Worm (Caenorhabditis elegans) whole organism, young adult: ENCODE results near the gene sre-52.
A peak's percentile ranks its signal among the peaks of the same experiment; 100 is the strongest.

Experiments
- D2030.7 ChIP-seq: fragments of 200-800 bp; sonication (Bioruptor generic); IDR thresholded peaks from 2 replicates; pipeline ENCODE4 v1.3.6; 2022; ENCODE audit warnings: missing genetic modification reagents, missing genetic modification characterization, missing compliant biosample characterization
- F23B12.7 ChIP-seq: sonication (generic microtip); optimal IDR thresholded peaks from 2 replicates; lab custom pipeline; 2017; ENCODE audit warnings: missing genetic modification characterization, mild to moderate bottlenecking, missing compliant biosample characterization, antibody characterized with exemption, moderate library complexity; ENCODE audit not compliant: insufficient read depth
- F39B2.1 ChIP-seq: fragments of 200-800 bp; sonication (Bioruptor generic); IDR thresholded peaks from 2 replicates; pipeline ENCODE4 v1.3.6; 2022; ENCODE audit warnings: missing genetic modification reagents, missing genetic modification characterization, missing compliant biosample characterization
- F49E8.2 ChIP-seq: sonication (generic microtip); optimal IDR thresholded peaks from 3 replicates; lab custom pipeline; 2017; ENCODE audit warnings: missing genetic modification characterization, mild to moderate bottlenecking, missing compliant biosample characterization, antibody characterized with exemption, moderate library complexity; ENCODE audit not compliant: insufficient read depth
- T07F8.4 ChIP-seq: sonication (generic microtip); optimal IDR thresholded peaks from 2 replicates; lab custom pipeline; 2016; ENCODE audit warnings: mild to moderate bottlenecking, missing genetic modification characterization, moderate library complexity, missing compliant biosample characterization
- T26A5.8 ChIP-seq: sonication (generic microtip); optimal IDR thresholded peaks from 2 replicates; lab custom pipeline; 2016; ENCODE audit warnings: missing genetic modification characterization, missing compliant biosample characterization
- Y56A3A.18 ChIP-seq: fragments of 200-800 bp; sonication (Bioruptor generic); IDR thresholded peaks from 2 replicates; pipeline ENCODE4 v1.3.6; 2022; ENCODE audit warnings: missing genetic modification reagents, missing genetic modification characterization, missing compliant biosample characterization
- ZK185.1 ChIP-seq: sonication (generic microtip); optimal IDR thresholded peaks from 2 replicates; lab custom pipeline; 2016; ENCODE audit warnings: mild to moderate bottlenecking, missing genetic modification characterization, missing compliant biosample characterization; ENCODE audit not compliant: poor library complexity, severe bottlenecking
- akir-1 ChIP-seq: fragments of 200-800 bp; sonication (Bioruptor generic); optimal IDR thresholded peaks from 2 replicates; lab custom pipeline; 2018; ENCODE audit warnings: mild to moderate bottlenecking, missing genetic modification characterization, moderate library complexity, missing compliant biosample characterization
- atf-7 ChIP-seq: sonication (generic microtip); optimal IDR thresholded peaks from 2 replicates; lab custom pipeline; 2017; ENCODE audit warnings: mild to moderate bottlenecking, missing genetic modification characterization, missing compliant biosample characterization
- athp-1 ChIP-seq: sonication (generic microtip); optimal IDR thresholded peaks from 2 replicates; lab custom pipeline; 2017; ENCODE audit warnings: mild to moderate bottlenecking, missing genetic modification characterization, missing compliant biosample characterization
- attf-3 ChIP-seq: fragments of 200-800 bp; sonication (Bioruptor generic); conservative IDR thresholded peaks from 2 replicates; pipeline ENCODE4 v1.3.6; 2022; ENCODE audit warnings: missing genetic modification reagents, missing genetic modification characterization, missing compliant biosample characterization
- attf-6 ChIP-seq: fragments of 200-800 bp; sonication (Bioruptor generic); IDR thresholded peaks from 2 replicates; pipeline ENCODE4 v1.3.6; 2022; ENCODE audit warnings: missing genetic modification reagents, missing genetic modification characterization, missing compliant biosample characterization
- cebp-2 ChIP-seq: fragments of 200-800 bp; sonication (Bioruptor generic); IDR thresholded peaks from 2 replicates; pipeline ENCODE4 v1.3.6; 2022; ENCODE audit warnings: missing genetic modification characterization, missing compliant biosample characterization
- ceh-100 ChIP-seq: fragments of 200-800 bp; sonication (Bioruptor generic); IDR thresholded peaks from 2 replicates; pipeline ENCODE4 v1.3.6; 2022; ENCODE audit warnings: missing genetic modification reagents, missing genetic modification characterization, missing compliant biosample characterization
- ceh-27 ChIP-seq: fragments of 200-800 bp; sonication (Bioruptor generic); optimal IDR thresholded peaks from 2 replicates; lab custom pipeline; 2018; ENCODE audit warnings: mild to moderate bottlenecking, missing genetic modification characterization, moderate library complexity, missing compliant biosample characterization
- chd-7 ChIP-seq: sonication (generic microtip); optimal IDR thresholded peaks from 2 replicates; lab custom pipeline; 2016; ENCODE audit warnings: mild to moderate bottlenecking, missing genetic modification characterization, moderate library complexity, missing compliant biosample characterization
- efl-1 ChIP-seq: fragments of 150-350 bp; optimal IDR thresholded peaks from 2 replicates; lab custom pipeline; 2014; ENCODE audit warnings: missing biosample characterization, missing genetic modification reagents, missing genetic modification characterization
- ekl-4 ChIP-seq: fragments of 200-800 bp; sonication (Bioruptor generic); IDR thresholded peaks from 2 replicates; pipeline ENCODE4 v1.3.6; 2022; ENCODE audit warnings: missing genetic modification reagents, missing genetic modification characterization, missing compliant biosample characterization
- fkh-3 ChIP-seq: sonication (generic microtip); optimal IDR thresholded peaks from 2 replicates; lab custom pipeline; 2016; ENCODE audit warnings: mild to moderate bottlenecking, missing genetic modification characterization, missing compliant biosample characterization
- gei-17 ChIP-seq: fragments of 200-800 bp; sonication (Bioruptor generic); optimal IDR thresholded peaks from 2 replicates; lab custom pipeline; 2018; ENCODE audit warnings: mild to moderate bottlenecking, missing genetic modification characterization, missing compliant biosample characterization
- hlh-26 ChIP-seq: fragments of 200-800 bp; sonication (Bioruptor generic); conservative IDR thresholded peaks from 2 replicates; pipeline ENCODE4 v1.3.6; 2022; ENCODE audit warnings: missing genetic modification reagents, missing genetic modification characterization, missing compliant biosample characterization
- hmg-1.2 ChIP-seq: fragments of 200-800 bp; sonication (Bioruptor generic); IDR thresholded peaks from 2 replicates; pipeline ENCODE4 v1.3.6; 2022; ENCODE audit warnings: missing genetic modification reagents, missing genetic modification characterization, missing compliant biosample characterization
- let-607 ChIP-seq, 2 experiments: fragments of 200-800 bp in 1 of 2; sonication (Bioruptor generic) in 1 of 2; sonication (generic microtip) in 1 of 2; optimal IDR thresholded peaks; 2 replicates each; lab custom pipeline; 2016 to 2018; ENCODE audit warnings: mild to moderate bottlenecking in 2 of 2, missing compliant biosample characterization in 2 of 2, missing genetic modification characterization in 2 of 2, moderate library complexity in 2 of 2, missing genotype in 1 of 2
- lin-26 ChIP-seq: fragments of 200-800 bp; sonication (Bioruptor generic); IDR thresholded peaks from 2 replicates; pipeline ENCODE4 v1.3.6; 2022; ENCODE audit warnings: missing genetic modification reagents, missing genetic modification characterization, missing compliant biosample characterization
- lin-35 ChIP-seq, 3 experiments: fragments of 150-350 bp in 2 of 3; sonication (generic microtip) in 1 of 3; optimal IDR thresholded peaks; 2 replicates each; lab custom pipeline; 2014 to 2018; ENCODE audit warnings: missing biosample characterization in 3 of 3, missing genetic modification characterization in 3 of 3, missing genetic modification reagents in 3 of 3
- lsy-27 ChIP-seq: sonication (generic microtip); optimal IDR thresholded peaks from 2 replicates; lab custom pipeline; 2017; ENCODE audit warnings: missing genetic modification characterization, mild to moderate bottlenecking, missing compliant biosample characterization, antibody characterized with exemption, missing genotype, borderline replicate concordance; ENCODE audit not compliant: insufficient read depth
- mel-28 ChIP-seq: sonication (generic microtip); optimal IDR thresholded peaks from 2 replicates; lab custom pipeline; 2016; ENCODE audit warnings: borderline replicate concordance, mild to moderate bottlenecking, missing genetic modification characterization, missing compliant biosample characterization
- pha-4 ChIP-seq: fragments of 150-350 bp; sonication (generic microtip); optimal IDR thresholded peaks from 2 replicates; lab custom pipeline; 2014; ENCODE audit warnings: missing biosample characterization, missing genetic modification reagents, missing genetic modification characterization
- repo-1 ChIP-seq: sonication (generic microtip); optimal IDR thresholded peaks from 2 replicates; lab custom pipeline; 2017; ENCODE audit warnings: mild to moderate bottlenecking, missing genetic modification characterization, missing compliant biosample characterization
- sea-2 ChIP-seq: fragments of 200-800 bp; sonication (Bioruptor generic); IDR thresholded peaks from 2 replicates; pipeline ENCODE4 v1.3.6; 2022; ENCODE audit warnings: missing genetic modification characterization, missing compliant biosample characterization
- snpc-1.3 ChIP-seq: sonication (generic microtip); optimal IDR thresholded peaks from 2 replicates; lab custom pipeline; 2017; ENCODE audit warnings: missing genetic modification characterization, mild to moderate bottlenecking, missing compliant biosample characterization, antibody characterized with exemption, moderate library complexity, missing genotype, missing genetic modification reagents; ENCODE audit not compliant: insufficient read depth
- sptf-2 ChIP-seq: fragments of 200-800 bp; sonication (Bioruptor generic); optimal IDR thresholded peaks from 2 replicates; lab custom pipeline; 2018; ENCODE audit warnings: mild to moderate bottlenecking, missing genetic modification characterization, missing compliant biosample characterization
- tbp1 ChIP-seq: fragments of 200-800 bp; sonication (Bioruptor generic); optimal IDR thresholded peaks from 2 replicates; lab custom pipeline; 2018; ENCODE audit warnings: mild to moderate bottlenecking, missing genetic modification characterization, missing compliant biosample characterization
- zfh-2 ChIP-seq: fragments of 200-800 bp; sonication (Bioruptor generic); conservative IDR thresholded peaks from 2 replicates; pipeline ENCODE4 v1.3.6; 2022; ENCODE audit warnings: missing genetic modification reagents, missing genetic modification characterization, missing compliant biosample characterization
- ztf-22 ChIP-seq: fragments of 200-800 bp; sonication (Bioruptor generic); optimal IDR thresholded peaks from 2 replicates; lab custom pipeline; 2018; ENCODE audit warnings: mild to moderate bottlenecking, missing genetic modification characterization, moderate library complexity, missing compliant biosample characterization
- ztf-28 ChIP-seq: fragments of 200-800 bp; sonication (Bioruptor generic); IDR thresholded peaks from 2 replicates; pipeline ENCODE4 v1.3.6; 2022; ENCODE audit warnings: missing genetic modification reagents, missing genetic modification characterization, missing compliant biosample characterization
- ztf-3 ChIP-seq: fragments of 200-800 bp; sonication (Bioruptor generic); optimal IDR thresholded peaks from 2 replicates; lab custom pipeline; 2018; ENCODE audit warnings: mild to moderate bottlenecking, missing genetic modification characterization, missing compliant biosample characterization

The sre-52 gene

ce11 chrII:12300680-12301079 is 34.9 kb upstream of the sre-52 start:
- TF ChIP-seq attf-6 (GFP tag; lab: Robert Waterston, UW): 0 out of 2 replicates have a peak, but pooled peaks have one; percentile 36
- TF ChIP-seq lsy-27 (tag; lab: Kevin White, UChicago): no peak
- peak; percentile 41 for TF ChIP-seq F49E8.2 (tag; lab: Kevin White, UChicago)
- TF ChIP-seq gei-17 (GFP tag; lab: Kevin White, UChicago): no peak
- TF ChIP-seq T26A5.8: no peak
- TF ChIP-seq snpc-1.3 (tag; lab: Kevin White, UChicago): peak; percentile 25
- no peak for TF ChIP-seq repo-1 (tag; lab: Kevin White, UChicago)
- TF ChIP-seq, all 124 proteins: peak for 3

DNA sequence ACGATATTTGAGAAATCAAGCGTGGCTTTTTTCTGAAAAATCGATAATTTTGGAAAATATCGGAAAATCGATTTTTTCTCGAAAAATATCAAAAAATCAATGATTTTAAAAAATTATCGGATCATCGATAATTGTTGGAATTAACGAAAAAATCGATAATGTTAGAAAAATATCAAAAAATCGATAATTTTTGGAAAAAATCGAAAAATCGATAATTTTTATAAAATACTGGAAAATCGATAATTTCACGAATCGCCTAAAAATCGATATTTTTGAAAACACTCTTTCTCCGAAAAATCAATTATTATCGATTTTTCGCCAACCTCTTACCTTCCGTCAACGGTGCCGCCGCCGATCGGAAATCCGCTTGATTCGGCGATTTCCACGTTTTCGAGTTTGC is 34.3 kb upstream of the sre-52 start:
- TF ChIP-seq efl-1 (GFP tag; lab: Kevin White, UChicago) (no peak), akir-1 (GFP tag; lab: Kevin White, UChicago) (no peak), let-607 (tag; optimal IDR thresholded peaks at IDR 0.05; lab: Kevin White, UChicago) (no peak), ztf-22 (GFP tag; lab: Kevin White, UChicago) (no peak), ceh-100 (GFP tag; lab: Robert Waterston, UW) (no peak), gei-17 (GFP tag; lab: Kevin White, UChicago) (no peak), Y56A3A.18 (no peak), sea-2 (no peak), attf-3 (GFP tag; lab: Robert Waterston, UW) (no peak), ZK185.1 (tag; lab: Kevin White, UChicago) (no peak), chd-7 (no peak), hlh-26 (GFP tag; lab: Robert Waterston, UW) (no peak), lin-26 (GFP tag; lab: Robert Waterston, UW) (no peak)

DNA sequence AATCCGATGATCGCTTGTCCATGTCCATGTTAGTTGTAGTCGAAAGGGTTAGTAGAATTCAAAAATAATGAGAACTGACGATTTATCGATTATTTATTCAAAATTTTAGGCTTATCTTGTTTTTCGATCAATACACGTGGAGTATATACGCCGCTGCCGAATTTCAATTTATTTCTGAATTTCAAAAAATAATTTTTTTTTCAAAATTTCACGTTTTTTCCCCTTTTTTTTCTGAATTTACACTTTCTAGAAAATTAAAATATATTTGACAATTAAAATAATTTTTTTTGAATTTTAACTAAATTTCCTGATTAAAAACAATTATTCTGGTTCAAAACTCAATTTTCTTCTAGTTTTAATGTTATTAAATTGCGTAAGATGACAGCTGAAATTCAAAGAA is 33.2 kb upstream of the sre-52 start, which contains the start of gene C50E10.1:
Gene C50E10.1, minus strand, starts transcription at position 101 of the 400 bp plus-strand sequence.
- TF ChIP-seq ekl-4 (GFP tag; lab: Robert Waterston, UW) (no peak), tbp1 (GFP tag; lab: Kevin White, UChicago) (no peak)

- TF ChIP-seq hmg-1.2 (GFP tag; lab: Robert Waterston, UW) (no peak), ztf-28 (GFP tag; lab: Robert Waterston, UW) (no peak), pha-4 (tag; lab: Kevin White, UChicago) (no peak), lin-35 (GFP tag; optimal IDR thresholded peaks at IDR 0.05; lab: Kevin White, UChicago) (no peak), ztf-3 (GFP tag; lab: Kevin White, UChicago) (no peak), D2030.7 (GFP tag; lab: Robert Waterston, UW) (no peak), fkh-3 (tag; lab: Kevin White, UChicago) (no peak), cebp-2 (no peak), F39B2.1 (GFP tag; lab: Robert Waterston, UW) (no peak), ZK185.1 (tag; lab: Kevin White, UChicago) (no peak), gei-17 (GFP tag; lab: Kevin White, UChicago) (no peak), athp-1 (no peak), F23B12.7 (tag; lab: Kevin White, UChicago) (no peak), atf-7 (no peak), ceh-27 (GFP tag; lab: Kevin White, UChicago) (no peak), mel-28 (tag; lab: Kevin White, UChicago) (no peak), T07F8.4 (tag; lab: Kevin White, UChicago) (no peak), sptf-2 (no peak), lsy-27 (tag; lab: Kevin White, UChicago) (no peak), zfh-2 (GFP tag; lab: Robert Waterston, UW) (no peak)
- TF ChIP-seq, all 124 proteins: peak for 0
Measured at ce11 chrII:12303142-12303541, 32.4 kb upstream of the sre-52 start, which contains the start of gene sre-50. sre-50 (plus strand) TSS chrII:12303525.
